Fruit fly (Drosophila melanogaster): Measurements from ENCODE around the gene CG9121.
A peak's percentile ranks its signal among the peaks of the same experiment; 100 is the strongest.

Gene CG9121

DNA sequence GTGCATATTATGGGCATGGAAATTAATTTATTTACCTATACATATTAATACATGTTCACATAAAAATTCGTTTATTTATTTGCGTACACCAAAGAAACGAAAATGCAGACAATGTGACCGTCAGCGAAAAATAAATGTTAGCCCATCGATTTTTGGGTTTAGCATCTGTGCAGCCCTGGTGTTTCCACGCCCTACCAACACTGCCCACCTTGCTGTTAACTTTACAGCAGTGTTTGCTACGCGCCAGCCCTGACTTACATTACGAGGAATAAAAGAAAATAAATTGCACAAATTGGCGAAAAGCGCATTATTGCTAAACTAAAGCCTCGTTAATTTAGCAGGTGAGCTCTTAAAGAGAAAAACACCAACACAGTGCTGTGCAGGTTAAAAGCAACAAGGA is 7.8 kb downstream of the CG9121 start, which contains the start of the genes CG33995, CG44000 and CG44001:
Gene CG33995, plus strand, starts transcription at position 228 of the 400 bp plus-strand sequence.
Gene CG44000, plus strand, starts transcription at position 228 of the 400 bp plus-strand sequence.
Gene CG44001, plus strand, starts transcription at position 228 of the 400 bp plus-strand sequence.
- TF ChIP-seq CG1620 (GFP tag; optimal IDR thresholded peaks at IDR 0.05): peak; percentile 81
- no peak for TF ChIP-seq CG5204 (GFP tag; optimal IDR thresholded peaks at IDR 0.05)
- no peak for TF ChIP-seq cnc (optimal IDR thresholded peaks at IDR 0.05)
- peak; percentile 63 for TF ChIP-seq Crg-1 (GFP tag; optimal IDR thresholded peaks at IDR 0.05)
- peak; percentile 94 for TF ChIP-seq tj (GFP tag; optimal IDR thresholded peaks at IDR 0.05)
- peak; percentile 48 for TF ChIP-seq CG14711 (tag; optimal IDR thresholded peaks at IDR 0.05)
- no peak for TF ChIP-seq CG7045 (GFP tag; optimal IDR thresholded peaks at IDR 0.05)
- TF ChIP-seq ovo (GFP tag; optimal IDR thresholded peaks at IDR 0.05): no peak
- peak; percentile 53 for TF ChIP-seq Clk (GFP tag; optimal IDR thresholded peaks at IDR 0.05)
- no peak for TF ChIP-seq kay (GFP tag; ENCODE audit: borderline replicate concordance)
- TF ChIP-seq Mnt (GFP tag; optimal IDR thresholded peaks at IDR 0.05): peak; percentile 75
- peak; percentile 70 for TF ChIP-seq CG7101 (tag; optimal IDR thresholded peaks at IDR 0.05)
- TF ChIP-seq bab1 (GFP tag; optimal IDR thresholded peaks at IDR 0.05): peak; percentile 69
- TF ChIP-seq CG12768 (GFP tag; optimal IDR thresholded peaks at IDR 0.05): no peak
- TF ChIP-seq CG11617 (GFP tag; optimal IDR thresholded peaks at IDR 0.05): peak; percentile 22
- TF ChIP-seq pad (GFP tag; optimal IDR thresholded peaks at IDR 0.05): peak; percentile 57
- TF ChIP-seq toe (GFP tag; optimal IDR thresholded peaks at IDR 0.05): peak; percentile 62
- TF ChIP-seq Hr96 (GFP tag; optimal IDR thresholded peaks at IDR 0.05): peak; percentile 69
- TF ChIP-seq CG33017 (tag; optimal IDR thresholded peaks at IDR 0.05): no peak
- TF ChIP-seq cic (GFP tag; optimal IDR thresholded peaks at IDR 0.05): peak; percentile 20

DNA sequence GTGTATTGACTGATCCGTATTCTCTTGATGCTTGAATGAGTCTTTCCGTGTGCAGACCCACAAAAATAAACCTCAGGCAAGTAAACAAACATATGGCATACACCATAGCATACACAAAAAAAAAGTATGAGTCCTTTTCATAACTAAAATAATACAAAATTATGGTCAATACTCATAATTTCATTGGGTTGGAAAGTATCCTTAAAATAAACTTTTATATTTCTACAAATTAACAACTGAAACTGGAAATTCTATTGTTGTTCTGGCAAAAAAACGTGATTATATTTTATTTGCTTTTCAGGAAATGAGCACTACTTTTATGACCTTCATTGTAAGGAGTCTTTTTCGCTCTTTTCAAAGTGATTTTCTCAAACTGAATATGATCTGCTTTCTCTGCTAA is 8.8 kb downstream of the CG9121 start:
- no peak for TF ChIP-seq tj (GFP tag; optimal IDR thresholded peaks at IDR 0.05)
- TF ChIP-seq Mnt (GFP tag; optimal IDR thresholded peaks at IDR 0.05): no peak
- TF ChIP-seq CG5204 (GFP tag; optimal IDR thresholded peaks at IDR 0.05): no peak

DNA sequence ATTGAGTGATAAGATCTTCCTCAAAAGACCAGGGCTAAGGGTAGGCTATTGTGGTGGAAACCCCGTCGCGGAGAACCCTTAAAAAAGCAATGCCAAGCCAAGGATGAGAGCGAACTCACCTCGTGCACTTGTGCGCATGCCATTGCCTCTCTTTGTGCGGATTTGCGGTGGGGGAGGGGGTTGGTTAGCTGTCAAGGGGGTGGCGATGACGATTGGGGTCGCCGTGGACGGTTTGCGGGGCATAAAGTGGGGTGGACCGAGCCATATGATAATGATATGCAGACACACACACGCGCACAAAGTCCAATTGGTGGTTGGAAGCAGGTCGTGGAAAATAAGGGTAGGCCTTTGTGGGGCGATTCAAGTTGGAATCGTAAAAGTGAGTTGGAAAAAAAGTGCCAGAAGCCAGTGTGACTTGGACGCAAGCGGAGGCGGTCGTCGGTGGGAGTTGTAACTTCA is 13.4 kb downstream of the CG9121 start, which contains the start of the genes CG14042 and SP555:
Gene CG14042, plus strand, starts transcription at position 308 of the 459 bp plus-strand sequence.
Gene SP555, plus strand, starts transcription at position 308 of the 459 bp plus-strand sequence.
- TF ChIP-seq CG7101 (tag; optimal IDR thresholded peaks at IDR 0.05) (no peak), pad (GFP tag; optimal IDR thresholded peaks at IDR 0.05) (peak; percentile 18)

DNA sequence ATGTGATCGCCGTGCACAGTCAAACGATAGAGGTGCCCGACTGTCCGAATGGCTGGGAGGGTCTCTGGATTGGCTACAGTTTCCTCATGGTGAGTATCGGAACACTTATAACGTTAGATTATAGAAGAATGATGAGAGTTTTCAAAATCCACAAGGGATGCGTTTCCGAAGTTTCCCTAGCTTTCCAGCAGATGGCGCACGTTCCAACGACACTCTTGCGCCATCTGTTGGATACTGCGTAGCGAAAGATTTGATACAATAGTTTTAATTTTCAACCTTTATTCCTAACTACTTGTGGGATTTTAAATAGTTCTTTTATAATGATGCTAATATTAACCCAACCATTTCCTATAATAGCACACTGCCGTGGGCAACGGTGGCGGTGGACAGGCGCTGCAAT is 14.7 kb downstream of the CG9121 start:
- TF ChIP-seq Clk (GFP tag; optimal IDR thresholded peaks at IDR 0.05) (no peak), CG11617 (GFP tag; optimal IDR thresholded peaks at IDR 0.05) (no peak), CG7045 (GFP tag; optimal IDR thresholded peaks at IDR 0.05) (no peak), Crg-1 (GFP tag; optimal IDR thresholded peaks at IDR 0.05) (no peak), pad (GFP tag; optimal IDR thresholded peaks at IDR 0.05) (no peak), Hr96 (GFP tag; optimal IDR thresholded peaks at IDR 0.05) (no peak), CG14711 (tag; optimal IDR thresholded peaks at IDR 0.05) (no peak), CG12768 (GFP tag; optimal IDR thresholded peaks at IDR 0.05) (no peak), Mnt (GFP tag; optimal IDR thresholded peaks at IDR 0.05) (no peak), cnc (optimal IDR thresholded peaks at IDR 0.05) (no peak), ovo (GFP tag; optimal IDR thresholded peaks at IDR 0.05) (no peak), CG1620 (GFP tag; optimal IDR thresholded peaks at IDR 0.05) (no peak), toe (GFP tag; optimal IDR thresholded peaks at IDR 0.05) (no peak), CG5204 (GFP tag; optimal IDR thresholded peaks at IDR 0.05) (no peak), cic (GFP tag; optimal IDR thresholded peaks at IDR 0.05) (no peak), tj (GFP tag; optimal IDR thresholded peaks at IDR 0.05) (no peak), kay (GFP tag; ENCODE audit: borderline replicate concordance) (no peak), bab1 (GFP tag; optimal IDR thresholded peaks at IDR 0.05) (no peak), CG33017 (tag; optimal IDR thresholded peaks at IDR 0.05) (no peak), CG7101 (tag; optimal IDR thresholded peaks at IDR 0.05) (no peak)

DNA sequence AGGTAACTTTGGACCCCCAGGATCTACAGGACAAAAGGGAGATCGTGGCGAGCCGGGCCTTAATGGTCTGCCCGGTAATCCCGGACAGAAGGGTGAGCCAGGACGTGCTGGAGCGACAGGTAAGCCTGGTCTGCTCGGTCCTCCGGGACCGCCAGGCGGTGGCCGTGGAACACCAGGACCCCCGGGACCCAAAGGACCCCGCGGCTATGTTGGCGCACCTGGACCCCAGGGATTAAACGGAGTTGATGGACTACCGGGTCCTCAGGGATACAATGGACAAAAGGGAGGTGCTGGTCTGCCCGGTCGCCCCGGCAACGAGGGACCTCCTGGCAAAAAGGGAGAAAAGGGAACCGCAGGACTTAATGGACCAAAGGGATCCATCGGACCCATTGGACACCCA is 19.0 kb downstream of the CG9121 start:
- no peak for TF ChIP-seq CG12768 (GFP tag; optimal IDR thresholded peaks at IDR 0.05)
- TF ChIP-seq CG7045 (GFP tag; optimal IDR thresholded peaks at IDR 0.05): no peak
- no peak for TF ChIP-seq CG33017 (tag; optimal IDR thresholded peaks at IDR 0.05)
- no peak for TF ChIP-seq CG11617 (GFP tag; optimal IDR thresholded peaks at IDR 0.05)
- TF ChIP-seq CG14711 (tag; optimal IDR thresholded peaks at IDR 0.05): no peak
- no peak for TF ChIP-seq pad (GFP tag; optimal IDR thresholded peaks at IDR 0.05)
- TF ChIP-seq CG5204 (GFP tag; optimal IDR thresholded peaks at IDR 0.05): no peak
- TF ChIP-seq tj (GFP tag; optimal IDR thresholded peaks at IDR 0.05): no peak
- no peak for TF ChIP-seq kay (GFP tag; ENCODE audit: borderline replicate concordance)
- TF ChIP-seq toe (GFP tag; optimal IDR thresholded peaks at IDR 0.05): no peak
- no peak for TF ChIP-seq Mnt (GFP tag; optimal IDR thresholded peaks at IDR 0.05)

DNA sequence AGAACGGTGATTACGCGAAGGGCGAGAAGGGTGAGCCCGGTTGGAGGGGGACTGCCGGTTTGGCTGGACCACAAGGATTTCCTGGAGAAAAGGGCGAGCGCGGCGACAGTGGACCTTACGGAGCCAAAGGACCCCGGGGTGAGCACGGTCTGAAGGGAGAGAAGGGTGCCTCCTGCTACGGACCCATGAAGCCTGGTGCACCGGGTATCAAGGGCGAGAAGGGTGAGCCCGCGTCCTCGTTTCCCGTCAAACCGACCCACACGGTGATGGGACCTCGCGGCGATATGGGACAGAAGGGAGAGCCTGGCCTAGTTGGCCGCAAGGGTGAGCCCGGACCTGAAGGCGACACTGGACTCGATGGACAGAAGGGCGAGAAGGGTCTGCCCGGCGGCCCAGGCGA is 19.5 kb downstream of the CG9121 start:
- no peak for TF ChIP-seq bab1 (GFP tag; optimal IDR thresholded peaks at IDR 0.05)
- no peak for TF ChIP-seq pad (GFP tag; optimal IDR thresholded peaks at IDR 0.05)
- TF ChIP-seq CG5204 (GFP tag; optimal IDR thresholded peaks at IDR 0.05): no peak
- TF ChIP-seq Crg-1 (GFP tag; optimal IDR thresholded peaks at IDR 0.05): no peak
- TF ChIP-seq Mnt (GFP tag; optimal IDR thresholded peaks at IDR 0.05): no peak
- no peak for TF ChIP-seq Hr96 (GFP tag; optimal IDR thresholded peaks at IDR 0.05)
- TF ChIP-seq toe (GFP tag; optimal IDR thresholded peaks at IDR 0.05): no peak
- no peak for TF ChIP-seq cic (GFP tag; optimal IDR thresholded peaks at IDR 0.05)
- TF ChIP-seq CG7045 (GFP tag; optimal IDR thresholded peaks at IDR 0.05): no peak
- no peak for TF ChIP-seq CG14711 (tag; optimal IDR thresholded peaks at IDR 0.05)
- no peak for TF ChIP-seq tj (GFP tag; optimal IDR thresholded peaks at IDR 0.05)
- TF ChIP-seq cnc (optimal IDR thresholded peaks at IDR 0.05): no peak
- TF ChIP-seq kay (GFP tag; ENCODE audit: borderline replicate concordance): no peak
- no peak for TF ChIP-seq CG33017 (tag; optimal IDR thresholded peaks at IDR 0.05)
- TF ChIP-seq Clk (GFP tag; optimal IDR thresholded peaks at IDR 0.05): no peak
- TF ChIP-seq CG12768 (GFP tag; optimal IDR thresholded peaks at IDR 0.05): no peak

Data from whole organism, adult.